Worm (Caenorhabditis elegans) whole organism, L3 larva: ENCODE results near the gene gphr-2.

ENCODE experiments used
- R02D3.7 ChIP-seq: fragments of 150-350 bp; optimal IDR thresholded peaks from 2 replicates; lab custom pipeline; 2014; ENCODE audit warnings: missing biosample characterization, missing genetic modification characterization
- ZK546.5 ChIP-seq: sonication (generic microtip); optimal IDR thresholded peaks from 2 replicates; lab custom pipeline; 2017; ENCODE audit warnings: missing biosample characterization, missing genetic modification characterization
- aly-2 ChIP-seq: fragments of 150-350 bp; optimal IDR thresholded peaks from 2 replicates; lab custom pipeline; 2014; ENCODE audit warnings: missing biosample characterization, missing genetic modification characterization
- ama-1 ChIP-seq: fragments of 150-350 bp; optimal IDR thresholded peaks from 2 replicates; lab custom pipeline; 2018
- ceh-16 ChIP-seq: sonication (generic microtip); optimal IDR thresholded peaks from 2 replicates; lab custom pipeline; 2017; ENCODE audit warnings: missing biosample characterization, missing genetic modification characterization
- ceh-28 ChIP-seq: fragments of 150-350 bp; optimal IDR thresholded peaks from 2 replicates; lab custom pipeline; 2014; ENCODE audit warnings: missing biosample characterization, missing genetic modification reagents, missing genetic modification characterization
- ceh-82 ChIP-seq: fragments of 150-350 bp; optimal IDR thresholded peaks from 2 replicates; lab custom pipeline; 2014; ENCODE audit warnings: missing biosample characterization, missing genetic modification characterization
- ceh-9 ChIP-seq: sonication (generic microtip); optimal IDR thresholded peaks from 2 replicates; lab custom pipeline; 2018; ENCODE audit warnings: missing biosample characterization, missing genetic modification characterization
- daf-12 ChIP-seq: fragments of 150-350 bp; optimal IDR thresholded peaks from 2 replicates; lab custom pipeline; 2014; ENCODE audit warnings: missing biosample characterization, missing genetic modification reagents, missing genetic modification characterization
- egl-27 ChIP-seq: sonication (generic microtip); optimal IDR thresholded peaks from 4 replicates; lab custom pipeline; 2017; ENCODE audit warnings: missing biosample characterization, missing genetic modification reagents, missing genetic modification characterization
- egl-5 ChIP-seq: fragments of 150-350 bp; optimal IDR thresholded peaks from 2 replicates; lab custom pipeline; 2017; ENCODE audit warnings: missing biosample characterization, missing genetic modification reagents, missing genetic modification characterization, inconsistent platforms
- elt-1 ChIP-seq: fragments of 150-350 bp; optimal IDR thresholded peaks from 2 replicates; lab custom pipeline; 2014; ENCODE audit warnings: missing biosample characterization, missing genetic modification characterization
- elt-2 ChIP-seq: sonication (generic microtip); optimal IDR thresholded peaks from 2 replicates; lab custom pipeline; 2016; ENCODE audit warnings: missing genetic modification reagents, mild to moderate bottlenecking, missing genetic modification characterization, missing compliant biosample characterization
- elt-3 ChIP-seq, 3 experiments: fragments of 150-350 bp in 1 of 3; sonication (generic microtip) in 2 of 3; optimal IDR thresholded peaks; 2 replicates in 2 of 3; 4 replicates in 1 of 3; lab custom pipeline; 2014 to 2017; ENCODE audit warnings: missing biosample characterization in 3 of 3, missing genetic modification characterization in 3 of 3
- eor-1 ChIP-seq, 2 experiments: fragments of 150-350 bp; optimal IDR thresholded peaks; 2 replicates each; lab custom pipeline; 2014 to 2018; ENCODE audit warnings: missing biosample characterization in 2 of 2, missing genetic modification characterization in 2 of 2
- fkh-10 ChIP-seq: sonication (generic microtip); optimal IDR thresholded peaks from 2 replicates; lab custom pipeline; 2017; ENCODE audit warnings: missing biosample characterization, missing genetic modification reagents, missing genetic modification characterization
- fkh-2 ChIP-seq: fragments of 150-350 bp; optimal IDR thresholded peaks from 2 replicates; lab custom pipeline; 2014; ENCODE audit warnings: missing biosample characterization, missing genetic modification reagents, missing genetic modification characterization
- fos-1 ChIP-seq: fragments of 150-350 bp; optimal IDR thresholded peaks from 2 replicates; lab custom pipeline; 2014; ENCODE audit warnings: missing biosample characterization, missing genetic modification characterization
- hmg-11 ChIP-seq: sonication (generic microtip); optimal IDR thresholded peaks from 2 replicates; lab custom pipeline; 2016; ENCODE audit warnings: missing genetic modification characterization, missing compliant biosample characterization
- jun-1 ChIP-seq: fragments of 150-350 bp; optimal IDR thresholded peaks from 2 replicates; lab custom pipeline; 2014; ENCODE audit warnings: missing biosample characterization, missing genetic modification reagents, missing genetic modification characterization
- lin-15B ChIP-seq: fragments of 150-350 bp; optimal IDR thresholded peaks from 2 replicates; lab custom pipeline; 2014; ENCODE audit warnings: missing biosample characterization, missing genetic modification characterization
- lin-39 ChIP-seq: fragments of 150-350 bp; optimal IDR thresholded peaks from 2 replicates; lab custom pipeline; 2018; ENCODE audit warnings: missing biosample characterization, missing genetic modification reagents, missing genetic modification characterization
- lsy-12 ChIP-seq: sonication (generic microtip); optimal IDR thresholded peaks from 2 replicates; lab custom pipeline; 2016; ENCODE audit warnings: mild to moderate bottlenecking, missing genetic modification characterization, missing compliant biosample characterization
- mdl-1 ChIP-seq: fragments of 150-350 bp; optimal IDR thresholded peaks from 2 replicates; lab custom pipeline; 2014; ENCODE audit warnings: missing biosample characterization, missing genetic modification characterization
- mml-1 ChIP-seq: fragments of 150-350 bp; sonication (generic microtip); optimal IDR thresholded peaks from 3 replicates; lab custom pipeline; 2014; ENCODE audit warnings: missing biosample characterization, missing genetic modification characterization
- nfya-1 ChIP-seq: sonication (generic microtip); optimal IDR thresholded peaks from 2 replicates; lab custom pipeline; 2017; ENCODE audit warnings: missing genetic modification characterization, mild to moderate bottlenecking, missing compliant biosample characterization, antibody characterized with exemption, moderate library complexity; ENCODE audit not compliant: insufficient read depth
- nhr-23 ChIP-seq: fragments of 150-350 bp; optimal IDR thresholded peaks from 2 replicates; lab custom pipeline; 2014; ENCODE audit warnings: missing biosample characterization, missing genetic modification reagents, missing genetic modification characterization
- nhr-237 ChIP-seq: fragments of 150-350 bp; optimal IDR thresholded peaks from 2 replicates; lab custom pipeline; 2014; ENCODE audit warnings: missing biosample characterization, missing genetic modification characterization
- nhr-28 ChIP-seq: fragments of 150-350 bp; optimal IDR thresholded peaks from 2 replicates; lab custom pipeline; 2014; ENCODE audit warnings: missing biosample characterization, missing genetic modification characterization
- nhr-43 ChIP-seq: sonication (generic microtip); optimal IDR thresholded peaks from 2 replicates; lab custom pipeline; 2016; ENCODE audit warnings: mild to moderate bottlenecking, missing genetic modification characterization, missing compliant biosample characterization; ENCODE audit not compliant: poor library complexity, severe bottlenecking
- nhr-67 ChIP-seq: fragments of 150-350 bp; optimal IDR thresholded peaks from 2 replicates; lab custom pipeline; 2014; ENCODE audit warnings: missing biosample characterization, missing genetic modification characterization
- nhr-76 ChIP-seq: fragments of 150-350 bp; sonication (generic microtip); optimal IDR thresholded peaks from 5 replicates; lab custom pipeline; 2014; ENCODE audit warnings: missing biosample characterization, missing genetic modification characterization
- pha-4 ChIP-seq: fragments of 150-350 bp; optimal IDR thresholded peaks from 2 replicates; lab custom pipeline; 2014; ENCODE audit warnings: missing biosample characterization, missing genetic modification reagents, missing genetic modification characterization
- pqm-1 ChIP-seq: fragments of 150-350 bp; optimal IDR thresholded peaks from 2 replicates; lab custom pipeline; 2017; ENCODE audit warnings: missing biosample characterization, missing genetic modification characterization, inconsistent platforms
- sea-2 ChIP-seq: fragments of 150-350 bp; sonication (generic microtip); optimal IDR thresholded peaks from 4 replicates; lab custom pipeline; 2014; ENCODE audit warnings: missing biosample characterization, missing genetic modification reagents, missing genetic modification characterization
- skn-1 ChIP-seq: fragments of 150-350 bp; optimal IDR thresholded peaks from 2 replicates; lab custom pipeline; 2014; ENCODE audit warnings: missing biosample characterization, missing genetic modification characterization
- snpc-4 ChIP-seq: fragments of 150-350 bp; optimal IDR thresholded peaks from 2 replicates; lab custom pipeline; 2014; ENCODE audit warnings: missing biosample characterization, missing genetic modification characterization
- tbx-2 ChIP-seq: sonication (generic microtip); optimal IDR thresholded peaks from 2 replicates; lab custom pipeline; 2016; ENCODE audit warnings: mild to moderate bottlenecking, missing genetic modification characterization, missing compliant biosample characterization
- unc-39 ChIP-seq: sonication (generic microtip); optimal IDR thresholded peaks from 4 replicates; lab custom pipeline; 2017; ENCODE audit warnings: missing biosample characterization, missing genetic modification characterization
- ztf-11 ChIP-seq: fragments of 150-350 bp; optimal IDR thresholded peaks from 2 replicates; lab custom pipeline; 2014; ENCODE audit warnings: missing biosample characterization, missing genetic modification characterization
- ztf-4 ChIP-seq: fragments of 150-350 bp; optimal IDR thresholded peaks from 2 replicates; lab custom pipeline; 2014; ENCODE audit warnings: missing biosample characterization, missing genetic modification characterization

Gene gphr-2

ce11 chrX:14349690-14350168 lies 42.2 kb upstream of the gphr-2 start, which contains the start of gene wdr-5.2:
wdr-5.2 (plus strand) TSS chrX:14350118.
- no peak for TF ChIP-seq ceh-28 (tag; lab: Kevin White, UChicago)
- TF ChIP-seq nhr-237 (tag; lab: Kevin White, UChicago) = no peak
- no peak for TF ChIP-seq nhr-43 (tag; lab: Kevin White, UChicago)
- no peak for TF ChIP-seq elt-1
- TF ChIP-seq ztf-4 (tag; lab: Kevin White, UChicago) = no peak
- TF ChIP-seq R02D3.7 (tag; lab: Kevin White, UChicago) = no peak
- no peak for TF ChIP-seq jun-1 (tag; lab: Kevin White, UChicago)
- TF ChIP-seq nhr-23 = peak; percentile 52
- no peak for TF ChIP-seq elt-3 (tag; optimal IDR thresholded peaks at IDR 0.05; lab: Kevin White, UChicago)
- TF ChIP-seq tbx-2 (tag; lab: Kevin White, UChicago) = no peak
- peak; percentile 33 for TF ChIP-seq nfya-1 (tag; lab: Kevin White, UChicago)
- no peak for TF ChIP-seq egl-5 (tag; lab: Kevin White, UChicago)
- no peak for TF ChIP-seq nhr-76 (tag; lab: Kevin White, UChicago)
- no peak for TF ChIP-seq lsy-12 (tag; lab: Kevin White, UChicago)
- TF ChIP-seq mml-1 = no peak
- peak; percentile 16 for TF ChIP-seq skn-1 (tag; lab: Kevin White, UChicago)
- no peak for TF ChIP-seq nhr-67 (tag; lab: Kevin White, UChicago)
- no peak for TF ChIP-seq ama-1
- TF ChIP-seq ceh-9 (tag; lab: Kevin White, UChicago) = no peak
- TF ChIP-seq ztf-11 (tag; lab: Kevin White, UChicago) = no peak
- peak; percentile 69 for TF ChIP-seq pha-4 (tag; lab: Kevin White, UChicago)
- no peak for TF ChIP-seq lin-39
- TF ChIP-seq fkh-2 = no peak
- TF ChIP-seq egl-27 (tag; lab: Kevin White, UChicago) = no peak
- TF ChIP-seq lin-15B (tag; lab: Kevin White, UChicago) = no peak
- no peak for TF ChIP-seq ZK546.5 (tag; lab: Kevin White, UChicago)
- no peak for TF ChIP-seq nhr-28
- TF ChIP-seq fos-1 (tag; lab: Kevin White, UChicago) = no peak
- TF ChIP-seq mdl-1 (tag; lab: Kevin White, UChicago) = no peak
- TF ChIP-seq pqm-1 (tag; lab: Kevin White, UChicago) = no peak
- peak; percentile 33 for TF ChIP-seq hmg-11
- peak; percentile 14 for TF ChIP-seq elt-2
- TF ChIP-seq daf-12 (tag; lab: Kevin White, UChicago) = no peak

- TF ChIP-seq ama-1 = no peak
- no peak for TF ChIP-seq aly-2 (tag; lab: Kevin White, UChicago)
- TF ChIP-seq nhr-67 (tag; lab: Kevin White, UChicago) = no peak
- no peak for TF ChIP-seq fkh-10 (GFP tag; lab: Kevin White, UChicago)
- TF ChIP-seq nhr-28 = no peak
- TF ChIP-seq unc-39 (tag; lab: Kevin White, UChicago) = no peak
- no peak for TF ChIP-seq daf-12 (tag; lab: Kevin White, UChicago)
- TF ChIP-seq nfya-1 (tag; lab: Kevin White, UChicago) = no peak
- no peak for TF ChIP-seq ceh-16 (tag; lab: Kevin White, UChicago)
- no peak for TF ChIP-seq lin-15B (tag; lab: Kevin White, UChicago)
Observed at ce11 chrX:14347573-14347972, 40.0 kb upstream of the gphr-2 start, which contains the start of gene K04G11.3. K04G11.3 (minus strand) TSS chrX:14347673.

ce11 chrX:14340381-14340780 lies 32.8 kb upstream of the gphr-2 start, which contains the start of gene sel-7:
sel-7 (minus strand) TSS chrX:14340481.
- TF ChIP-seq ceh-28 (tag; lab: Kevin White, UChicago) (no peak), nfya-1 (tag; lab: Kevin White, UChicago) (no peak), jun-1 (tag; lab: Kevin White, UChicago) (no peak), ceh-16 (tag; lab: Kevin White, UChicago) (no peak), ceh-82 (tag; lab: Kevin White, UChicago) (no peak), nhr-23 (no peak), sea-2 (no peak), nhr-237 (tag; lab: Kevin White, UChicago) (no peak), eor-1 (tag; optimal IDR thresholded peaks at IDR 0.05; lab: Kevin White, UChicago) (no peak), lin-15B (tag; lab: Kevin White, UChicago) (no peak), snpc-4 (tag; lab: Kevin White, UChicago) (no peak)
